Fruit fly (Drosophila melanogaster): ENCODE results near the gene cno.

cno gene

dm6 chr3R:5205319-5206033 lies 11.8 kb downstream of the cno start:
- no peak for TF ChIP-seq Dll (optimal IDR thresholded peaks at IDR 0.05)

dm6 chr3R:5203796-5204195 lies 13.5 kb downstream of the cno start:
- TF ChIP-seq usp (GFP tag; optimal IDR thresholded peaks at IDR 0.05) = no peak
- no peak for TF ChIP-seq psq (optimal IDR thresholded peaks at IDR 0.05)
- no peak for TF ChIP-seq EcR (GFP tag; optimal IDR thresholded peaks at IDR 0.05)
- TF ChIP-seq Dll (optimal IDR thresholded peaks at IDR 0.05) = no peak
- TF ChIP-seq pan (optimal IDR thresholded peaks at IDR 0.05) = no peak
- TF ChIP-seq CG8478 (optimal IDR thresholded peaks at IDR 0.05) = no peak

- no peak for TF ChIP-seq Dll (optimal IDR thresholded peaks at IDR 0.05)
- no peak for TF ChIP-seq CG8478 (optimal IDR thresholded peaks at IDR 0.05)
- no peak for TF ChIP-seq psq (optimal IDR thresholded peaks at IDR 0.05)
- no peak for TF ChIP-seq pan (optimal IDR thresholded peaks at IDR 0.05)
- TF ChIP-seq usp (GFP tag; optimal IDR thresholded peaks at IDR 0.05) = no peak
- no peak for TF ChIP-seq EcR (GFP tag; optimal IDR thresholded peaks at IDR 0.05)
These were observed 17.7 kb downstream of the cno start for dm6 chr3R:5199581-5199980.

- TF ChIP-seq usp (GFP tag; optimal IDR thresholded peaks at IDR 0.05) (no peak), Dll (optimal IDR thresholded peaks at IDR 0.05) (no peak), EcR (GFP tag; optimal IDR thresholded peaks at IDR 0.05) (no peak), psq (optimal IDR thresholded peaks at IDR 0.05) (no peak), pan (optimal IDR thresholded peaks at IDR 0.05) (no peak), CG8478 (optimal IDR thresholded peaks at IDR 0.05) (no peak)
These were observed 19.0 kb downstream of the cno start for dm6 chr3R:5198302-5198701.

dm6 chr3R:5193271-5193670 lies 24.0 kb downstream of the cno start:
- TF ChIP-seq usp (GFP tag; optimal IDR thresholded peaks at IDR 0.05) (no peak), EcR (GFP tag; optimal IDR thresholded peaks at IDR 0.05) (no peak), psq (optimal IDR thresholded peaks at IDR 0.05) (no peak), CG8478 (optimal IDR thresholded peaks at IDR 0.05) (no peak), pan (optimal IDR thresholded peaks at IDR 0.05) (no peak), Dll (optimal IDR thresholded peaks at IDR 0.05) (no peak)

dm6 chr3R:5187806-5188205 lies 29.4 kb downstream of the cno start:
- no peak for TF ChIP-seq EcR (GFP tag; optimal IDR thresholded peaks at IDR 0.05)

dm6 chr3R:5175944-5176343 lies 41.3 kb downstream of the cno start:
- TF ChIP-seq psq (optimal IDR thresholded peaks at IDR 0.05) (no peak), pan (optimal IDR thresholded peaks at IDR 0.05) (no peak), Dll (optimal IDR thresholded peaks at IDR 0.05) (no peak), CG8478 (optimal IDR thresholded peaks at IDR 0.05) (no peak), usp (GFP tag; optimal IDR thresholded peaks at IDR 0.05) (no peak), EcR (GFP tag; optimal IDR thresholded peaks at IDR 0.05) (no peak)

dm6 chr3R:5171972-5172371 lies 45.3 kb downstream of the cno start:
- TF ChIP-seq usp (GFP tag; optimal IDR thresholded peaks at IDR 0.05) (no peak), Dll (optimal IDR thresholded peaks at IDR 0.05) (no peak), pan (optimal IDR thresholded peaks at IDR 0.05) (no peak), psq (optimal IDR thresholded peaks at IDR 0.05) (no peak), EcR (GFP tag; optimal IDR thresholded peaks at IDR 0.05) (no peak), CG8478 (optimal IDR thresholded peaks at IDR 0.05) (no peak)

- TF ChIP-seq usp (GFP tag; optimal IDR thresholded peaks at IDR 0.05) = no peak
- no peak for TF ChIP-seq EcR (GFP tag; optimal IDR thresholded peaks at IDR 0.05)
- no peak for TF ChIP-seq CG8478 (optimal IDR thresholded peaks at IDR 0.05)
- no peak for TF ChIP-seq pan (optimal IDR thresholded peaks at IDR 0.05)
These were observed 55.0 kb downstream of the cno start for dm6 chr3R:5162213-5162612.

dm6 chr3R:5159312-5159711 lies 57.9 kb downstream of the cno start, which contains the start of gene CG12590:
Gene CG12590, plus strand, starts transcription at chr3R:5159612.
- TF ChIP-seq CG8478 (optimal IDR thresholded peaks at IDR 0.05) = no peak
- TF ChIP-seq usp (GFP tag; optimal IDR thresholded peaks at IDR 0.05) = no peak
- no peak for TF ChIP-seq psq (optimal IDR thresholded peaks at IDR 0.05)
- TF ChIP-seq Dll (optimal IDR thresholded peaks at IDR 0.05) = no peak
- no peak for TF ChIP-seq EcR (GFP tag; optimal IDR thresholded peaks at IDR 0.05)
- no peak for TF ChIP-seq pan (optimal IDR thresholded peaks at IDR 0.05)

- no peak for TF ChIP-seq pan (optimal IDR thresholded peaks at IDR 0.05)
- no peak for TF ChIP-seq psq (optimal IDR thresholded peaks at IDR 0.05)
- no peak for TF ChIP-seq EcR (GFP tag; optimal IDR thresholded peaks at IDR 0.05)
- no peak for TF ChIP-seq usp (GFP tag; optimal IDR thresholded peaks at IDR 0.05)
- no peak for TF ChIP-seq Dll (optimal IDR thresholded peaks at IDR 0.05)
- TF ChIP-seq CG8478 (optimal IDR thresholded peaks at IDR 0.05) = no peak
These were observed 66.7 kb downstream of the cno start, which contains the start of gene dpr16 for dm6 chr3R:5150523-5150922. Gene dpr16, plus strand, starts transcription at chr3R:5150908.

dm6 chr3R:5138889-5139288 lies 78.4 kb downstream of the cno start, which contains the start of gene CG12589:
Gene CG12589, minus strand, starts transcription at chr3R:5138989.
- TF ChIP-seq Dll (optimal IDR thresholded peaks at IDR 0.05) = no peak
- TF ChIP-seq EcR (GFP tag; optimal IDR thresholded peaks at IDR 0.05) = no peak
- TF ChIP-seq psq (optimal IDR thresholded peaks at IDR 0.05) = no peak
- TF ChIP-seq CG8478 (optimal IDR thresholded peaks at IDR 0.05) = no peak
- no peak for TF ChIP-seq pan (optimal IDR thresholded peaks at IDR 0.05)

dm6 chr3R:5127790-5128243 lies 89.4 kb downstream of the cno start, which contains the start of gene RabGGTa:
Gene RabGGTa, plus strand, starts transcription at chr3R:5128087.
- no peak for TF ChIP-seq CG8478 (optimal IDR thresholded peaks at IDR 0.05)
- TF ChIP-seq pan (optimal IDR thresholded peaks at IDR 0.05) = no peak
- no peak for TF ChIP-seq Dll (optimal IDR thresholded peaks at IDR 0.05)
- no peak for TF ChIP-seq psq (optimal IDR thresholded peaks at IDR 0.05)
- no peak for TF ChIP-seq usp (GFP tag; optimal IDR thresholded peaks at IDR 0.05)
- TF ChIP-seq EcR (GFP tag; optimal IDR thresholded peaks at IDR 0.05) = no peak
